Fruit fly (Drosophila melanogaster): ENCODE data around the gene CG31342.

The CG31342 gene

DNA sequence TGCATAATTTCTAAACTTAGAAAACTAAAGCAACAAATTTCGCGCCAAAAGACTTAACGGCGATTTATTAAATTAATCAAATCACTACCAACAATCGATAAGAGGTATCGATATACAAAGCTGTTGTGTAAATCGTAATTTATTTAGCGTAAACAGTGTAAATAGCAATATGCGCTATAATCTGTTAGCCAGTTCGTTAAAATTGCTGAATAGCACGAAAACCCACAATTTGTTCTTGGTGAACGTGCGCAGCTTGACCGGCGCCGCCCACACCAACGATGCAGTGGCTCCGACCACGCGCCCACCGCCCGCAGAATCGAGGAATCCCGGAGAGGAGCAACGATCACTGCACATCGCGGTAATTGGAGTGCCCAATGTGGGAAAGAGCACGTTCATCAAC, 9.7 kb downstream of the CG31342 start, which contains the start of gene CG7488 (continued):
- TF ChIP-seq CG16863 (GFP tag; optimal IDR thresholded peaks at IDR 0.05) (no peak), dimm (GFP tag; IDR thresholded peaks at IDR 0.05) (no peak), CG4360 (GFP tag; IDR thresholded peaks at IDR 0.05) (no peak), inv (GFP tag; IDR thresholded peaks at IDR 0.05; ENCODE audit: partially characterized antibody) (peak; percentile 38; the same call in 1 of the 2 replicates), klu (GFP tag; IDR thresholded peaks at IDR 0.05) (no peak), CG32772 (GFP tag; IDR thresholded peaks at IDR 0.05) (no peak), CG13296 (GFP tag; optimal IDR thresholded peaks at IDR 0.05) (no peak), CG7963 (GFP tag; IDR thresholded peaks at IDR 0.05; ENCODE audit: partially characterized antibody) (peak; percentile 70; the same call in 2 of the 3 replicates), CG13624 (GFP tag; optimal IDR thresholded peaks at IDR 0.05) (no peak), BEAF-32 (GFP tag; optimal IDR thresholded peaks at IDR 0.05) (peak; percentile 71), bsh (GFP tag; optimal IDR thresholded peaks at IDR 0.05) (no peak), CG8089 (GFP tag; optimal IDR thresholded peaks at IDR 0.05) (no peak), CG30403 (GFP tag; optimal IDR thresholded peaks at IDR 0.05) (no peak), ERR (GFP tag; optimal IDR thresholded peaks at IDR 0.05) (no peak), bbx (GFP tag; IDR thresholded peaks at IDR 0.05; ENCODE audit: partially characterized antibody) (peak; percentile 87), CG8290 (GFP tag; optimal IDR thresholded peaks at IDR 0.05) (no peak), CG8290 (tag; optimal IDR thresholded peaks at IDR 0.05) (no peak), Fer2 (tag; optimal IDR thresholded peaks at IDR 0.05) (no peak), Ptx1 (GFP tag; IDR thresholded peaks at IDR 0.05) (no peak), tio (GFP tag; optimal IDR thresholded peaks at IDR 0.05) (no peak), CG12071 (GFP tag; optimal IDR thresholded peaks at IDR 0.05) (no peak), sisA (GFP tag; IDR thresholded peaks at IDR 0.05) (no peak), CG12659 (GFP tag; optimal IDR thresholded peaks at IDR 0.05) (peak; percentile 17), CG1233 (GFP tag; optimal IDR thresholded peaks at IDR 0.05) (no peak), trem (tag; optimal IDR thresholded peaks at IDR 0.05) (peak; percentile 59), HmgZ (tag; optimal IDR thresholded peaks at IDR 0.05) (no peak), unc-4 (GFP tag; IDR thresholded peaks at IDR 0.05; ENCODE audit: partially characterized antibody) (peak; percentile 86), gfzf (GFP tag; optimal IDR thresholded peaks at IDR 0.05) (peak; percentile 13), tna (GFP tag; IDR thresholded peaks at IDR 0.05; ENCODE audit: partially characterized antibody) (peak; percentile 85), ems (GFP tag; optimal IDR thresholded peaks at IDR 0.05) (no peak), schlank (tag; optimal IDR thresholded peaks at IDR 0.05) (no peak), ssp (GFP tag; IDR thresholded peaks at IDR 0.05) (no peak), zen2 (GFP tag; IDR thresholded peaks at IDR 0.05; ENCODE audit: partially characterized antibody) (peak; percentile 84), CG9437 (GFP tag; optimal IDR thresholded peaks at IDR 0.05) (peak; percentile 25), Myb (GFP tag; optimal IDR thresholded peaks at IDR 0.05) (peak; percentile 13), Hey (tag; optimal IDR thresholded peaks at IDR 0.05) (no peak), nerfin-2 (GFP tag; IDR thresholded peaks at IDR 0.05; ENCODE audit: partially characterized antibody) (peak; percentile 81; the same call in 1 of the 2 replicates), CrebB (tag; optimal IDR thresholded peaks at IDR 0.05) (no peak), Deaf1 (tag; optimal IDR thresholded peaks at IDR 0.05) (no peak), Nf-YC (tag; optimal IDR thresholded peaks at IDR 0.05) (no peak), MBD-R2 (GFP tag; IDR thresholded peaks at IDR 0.05) (peak; percentile 62), repo (GFP tag; optimal IDR thresholded peaks at IDR 0.05) (no peak), CG12104 (GFP tag; optimal IDR thresholded peaks at IDR 0.05) (no peak), Scr (GFP tag; IDR thresholded peaks at IDR 0.05; ENCODE audit: partially characterized antibody) (peak; percentile 80), CG4617 (GFP tag; optimal IDR thresholded peaks at IDR 0.05; ENCODE audit: borderline replicate concordance) (peak; percentile 30), Rfx (GFP tag; IDR thresholded peaks at IDR 0.05) (no peak), tgo (GFP tag; IDR thresholded peaks at IDR 0.05) (no peak), Rx (GFP tag; IDR thresholded peaks at IDR 0.05) (no peak), CG6791 (GFP tag; IDR thresholded peaks at IDR 0.05; ENCODE audit: partially characterized antibody) (peak; percentile 89), stwl (tag; optimal IDR thresholded peaks at IDR 0.05) (peak; percentile 26), CG1529 (GFP tag; optimal IDR thresholded peaks at IDR 0.05) (no peak)
